Fruit fly (Drosophila melanogaster) whole organism, embryonic: ENCODE results near the gene Tim9b.
A peak's percentile ranks its signal among the peaks of the same experiment; 100 is the strongest.

Experiments
- Antp ChIP-seq: fragments of 200-800 bp; sonication (Bioruptor generic); optimal IDR thresholded peaks from 3 replicates; lab custom pipeline; 2016; ENCODE audit warnings: missing biosample characterization, missing genetic modification characterization
- Bteb2 ChIP-seq: fragments of 200-800 bp; sonication (Bioruptor generic); optimal IDR thresholded peaks from 2 replicates; lab custom pipeline; 2016; ENCODE audit warnings: missing biosample characterization, missing genetic modification characterization
- CG11247 ChIP-seq: fragments of 200-800 bp; sonication (Bioruptor generic); IDR thresholded peaks from 2 replicates; pipeline ENCODE4 v1.3.6; 2022; ENCODE audit warnings: missing biosample characterization, missing genetic modification characterization
- CG11695 ChIP-seq: fragments of 200-800 bp; sonication (Bioruptor generic); IDR thresholded peaks from 3 replicates; pipeline ENCODE4 v1.3.6; 2022; ENCODE audit warnings: missing biosample characterization, missing genetic modification characterization
- CG11723 ChIP-seq: fragments of 200-800 bp; sonication (Bioruptor generic); optimal IDR thresholded peaks from 2 replicates; lab custom pipeline; 2017; ENCODE audit warnings: missing biosample characterization, mild to moderate bottlenecking, missing genetic modification characterization
- CG12071 ChIP-seq: fragments of 200-800 bp; sonication (Bioruptor generic); optimal IDR thresholded peaks from 3 replicates; lab custom pipeline; 2018; ENCODE audit warnings: missing biosample characterization, mild to moderate bottlenecking, missing genetic modification characterization
- CG1233 ChIP-seq: fragments of 200-800 bp; sonication (Bioruptor generic); optimal IDR thresholded peaks from 4 replicates; lab custom pipeline; 2018; ENCODE audit warnings: missing biosample characterization, mild to moderate bottlenecking, missing genetic modification characterization
- CG12391 ChIP-seq: fragments of 200-800 bp; sonication (Bioruptor generic); optimal IDR thresholded peaks from 3 replicates; lab custom pipeline; 2018; ENCODE audit warnings: missing biosample characterization, mild to moderate bottlenecking, missing genetic modification characterization, moderate library complexity
- CG14965 ChIP-seq: fragments of 200-800 bp; sonication (Bioruptor generic); optimal IDR thresholded peaks from 2 replicates; lab custom pipeline; 2016; ENCODE audit warnings: missing biosample characterization, missing genetic modification characterization, borderline replicate concordance
- CG1529 ChIP-seq: fragments of 200-800 bp; sonication (Bioruptor generic); optimal IDR thresholded peaks from 3 replicates; lab custom pipeline; 2018; ENCODE audit warnings: missing biosample characterization, missing genetic modification characterization
- CG15696 ChIP-seq: fragments of 200-800 bp; sonication (Bioruptor generic); optimal IDR thresholded peaks from 2 replicates; lab custom pipeline; 2019; ENCODE audit warnings: missing biosample characterization, mild to moderate bottlenecking, missing genetic modification characterization, moderate library complexity
- CG2120 ChIP-seq: fragments of 200-800 bp; sonication (Bioruptor generic); optimal IDR thresholded peaks from 3 replicates; lab custom pipeline; 2016; ENCODE audit warnings: missing biosample characterization, missing genetic modification characterization
- CG32767 ChIP-seq: fragments of 200-800 bp; sonication (Bioruptor generic); IDR thresholded peaks from 2 replicates; pipeline ENCODE4 v1.3.6; 2022; ENCODE audit warnings: missing biosample characterization, missing genetic modification characterization
- CG33557 ChIP-seq: fragments of 200-800 bp; sonication (Bioruptor generic); optimal IDR thresholded peaks from 2 replicates; lab custom pipeline; 2019; ENCODE audit warnings: missing biosample characterization, mild to moderate bottlenecking, missing genetic modification characterization, moderate library complexity
- CG34376 ChIP-seq: fragments of 200-800 bp; sonication (Bioruptor generic); optimal IDR thresholded peaks from 2 replicates; lab custom pipeline; 2018; ENCODE audit warnings: missing biosample characterization, mild to moderate bottlenecking, missing genetic modification characterization
- CG4328 ChIP-seq: fragments of 200-800 bp; sonication (Bioruptor generic); optimal IDR thresholded peaks from 3 replicates; lab custom pipeline; 2017; ENCODE audit warnings: missing biosample characterization, missing genetic modification reagents, missing genetic modification characterization
- CG4820 ChIP-seq: fragments of 200-800 bp; sonication (Bioruptor generic); optimal IDR thresholded peaks from 3 replicates; lab custom pipeline; 2016; ENCODE audit warnings: missing biosample characterization, missing genetic modification characterization
- CG7745 ChIP-seq: fragments of 200-800 bp; sonication (Bioruptor generic); optimal IDR thresholded peaks from 2 replicates; lab custom pipeline; 2018; ENCODE audit warnings: missing biosample characterization, mild to moderate bottlenecking, missing genetic modification characterization, moderate library complexity
- CG7928 ChIP-seq: fragments of 200-800 bp; sonication (Bioruptor generic); optimal IDR thresholded peaks from 2 replicates; lab custom pipeline; 2017; ENCODE audit warnings: missing biosample characterization, mild to moderate bottlenecking, missing genetic modification characterization
- D ChIP-seq, 2 experiments: fragments of 200-800 bp in 1 of 2; fragments of >200 bp in 1 of 2; sonication (Bioruptor generic) in 1 of 2; optimal IDR thresholded peaks; 2 replicates in 1 of 2; 3 replicates in 1 of 2; lab custom pipeline; 2017; ENCODE audit warnings: mild to moderate bottlenecking in 1 of 2, missing biosample characterization in 1 of 2, missing genetic modification characterization in 1 of 2, missing genetic modification reagents in 1 of 2
- Dad ChIP-seq: fragments of 200-800 bp; sonication (Bioruptor generic); optimal IDR thresholded peaks from 3 replicates; lab custom pipeline; 2016; ENCODE audit warnings: missing biosample characterization, missing genetic modification characterization
- E2f2 ChIP-seq: fragments of 200-800 bp; sonication (Bioruptor generic); IDR thresholded peaks from 2 replicates; pipeline ENCODE4 v1.3.6; 2022; ENCODE audit warnings: missing biosample characterization, missing genetic modification characterization
- HLH54F ChIP-seq: fragments of 200-800 bp; sonication (Bioruptor generic); optimal IDR thresholded peaks from 3 replicates; lab custom pipeline; 2016; ENCODE audit warnings: missing biosample characterization, missing genetic modification characterization
- Jarid2 ChIP-seq: fragments of 200-800 bp; sonication (Bioruptor generic); optimal IDR thresholded peaks from 3 replicates; lab custom pipeline; 2017; ENCODE audit warnings: mild to moderate bottlenecking, missing biosample characterization, missing genetic modification reagents, missing genetic modification characterization
- Max ChIP-seq: fragments of 200-800 bp; sonication (Bioruptor generic); optimal IDR thresholded peaks from 2 replicates; lab custom pipeline; 2016; ENCODE audit warnings: missing biosample characterization, mild to moderate bottlenecking, missing genetic modification characterization
- Med ChIP-seq: fragments of 200-800 bp; sonication (Bioruptor generic); peaks from one replicate; lab custom pipeline; 2016; ENCODE audit warnings: missing biosample characterization, missing genetic modification characterization, mild to moderate bottlenecking, inconsistent platforms, moderate library complexity
- PHDP ChIP-seq: fragments of 200-800 bp; sonication (Bioruptor generic); optimal IDR thresholded peaks from 3 replicates; lab custom pipeline; 2018; ENCODE audit warnings: missing biosample characterization, mild to moderate bottlenecking, missing genetic modification characterization, moderate library complexity
- Pdp1 ChIP-seq, 2 experiments: fragments of 200-800 bp; sonication (Bioruptor generic); optimal IDR thresholded peaks; 3 replicates each; lab custom pipeline; 2016; ENCODE audit warnings: missing biosample characterization in 2 of 2, missing genetic modification characterization in 2 of 2, mild to moderate bottlenecking in 1 of 2, moderate library complexity in 1 of 2
- Ssrp ChIP-seq: fragments of 200-800 bp; sonication (Bioruptor generic); optimal IDR thresholded peaks from 2 replicates; lab custom pipeline; 2018; ENCODE audit warnings: missing biosample characterization, mild to moderate bottlenecking, missing genetic modification characterization, moderate library complexity
- Xrp1 ChIP-seq: fragments of 200-800 bp; sonication (Bioruptor generic); IDR thresholded peaks from 2 replicates; pipeline ENCODE4 v1.3.6; 2022; ENCODE audit warnings: missing biosample characterization, missing genetic modification characterization
- ab ChIP-seq: fragments of 200-800 bp; sonication (Bioruptor generic); optimal IDR thresholded peaks from 2 replicates; lab custom pipeline; 2016; ENCODE audit warnings: missing biosample characterization, missing genetic modification characterization
- ato ChIP-seq: fragments of 200-800 bp; sonication (Bioruptor generic); IDR thresholded peaks from 2 replicates; pipeline ENCODE4 v1.3.6; 2022; ENCODE audit warnings: missing biosample characterization, missing genetic modification characterization; ENCODE audit not compliant: partially characterized antibody
- az2 ChIP-seq: fragments of 200-800 bp; sonication (Bioruptor generic); optimal IDR thresholded peaks from 3 replicates; lab custom pipeline; 2016; ENCODE audit warnings: missing biosample characterization, missing genetic modification characterization
- bcd ChIP-seq: fragments of 200-800 bp; sonication (Bioruptor generic); optimal IDR thresholded peaks from 2 replicates; lab custom pipeline; 2017; ENCODE audit warnings: missing biosample characterization, mild to moderate bottlenecking, missing genetic modification characterization
- cwo ChIP-seq: fragments of 200-800 bp; sonication (Bioruptor generic); optimal IDR thresholded peaks from 3 replicates; lab custom pipeline; 2017; ENCODE audit warnings: missing biosample characterization, missing genetic modification characterization, mild to moderate bottlenecking, moderate library complexity, missing genetic modification reagents
- fd102C ChIP-seq: fragments of 200-800 bp; sonication (Bioruptor generic); optimal IDR thresholded peaks from 2 replicates; lab custom pipeline; 2018; ENCODE audit warnings: missing biosample characterization, mild to moderate bottlenecking, missing genetic modification characterization, moderate library complexity
- grn ChIP-seq: fragments of 200-800 bp; sonication (Bioruptor generic); optimal IDR thresholded peaks from 3 replicates; lab custom pipeline; 2017; ENCODE audit warnings: missing biosample characterization, missing genetic modification characterization
- gsb ChIP-seq: fragments of 200-800 bp; sonication (Bioruptor generic); IDR thresholded peaks from 2 replicates; pipeline ENCODE4 v1.3.6; 2022; ENCODE audit warnings: missing biosample characterization, missing genetic modification characterization
- hkb ChIP-seq, 2 experiments: fragments of 200-800 bp in 1 of 2; fragments of >200 bp in 1 of 2; sonication (Bioruptor generic) in 1 of 2; IDR thresholded peaks in 1 of 2; optimal IDR thresholded peaks in 1 of 2; 2 replicates each; pipeline versions ENCODE4 v1.3.6 to Lab custom; 2017 to 2022; ENCODE audit warnings: missing biosample characterization in 1 of 2, missing genetic modification characterization in 1 of 2
- lab ChIP-seq: fragments of 200-800 bp; sonication (Bioruptor generic); optimal IDR thresholded peaks from 3 replicates; lab custom pipeline; 2017; ENCODE audit warnings: missing biosample characterization, missing genetic modification characterization, mild to moderate bottlenecking, moderate library complexity, missing genetic modification reagents
- nom ChIP-seq: fragments of 200-800 bp; sonication (Bioruptor generic); optimal IDR thresholded peaks from 2 replicates; lab custom pipeline; 2017; ENCODE audit warnings: missing biosample characterization, missing genetic modification characterization, mild to moderate bottlenecking, moderate library complexity, missing genetic modification reagents
- pan ChIP-seq, 4 experiments: fragments of >200 bp in 3 of 4; fragments of 200-800 bp in 1 of 4; sonication (Bioruptor generic) in 1 of 4; optimal IDR thresholded peaks in 3 of 4; IDR thresholded peaks in 1 of 4; 2 replicates each; pipeline versions ENCODE4 v1.3.6 to Lab custom; 2017 to 2022; ENCODE audit warnings: missing biosample characterization in 2 of 4, missing genetic modification characterization in 2 of 4, mixed read lengths in 1 of 4
- phol ChIP-seq: fragments of 200-800 bp; sonication (Bioruptor generic); optimal IDR thresholded peaks from 3 replicates; lab custom pipeline; 2018; ENCODE audit warnings: missing biosample characterization, mild to moderate bottlenecking, missing genetic modification characterization, moderate library complexity
- pum ChIP-seq: fragments of 200-800 bp; sonication (Bioruptor generic); optimal IDR thresholded peaks from 2 replicates; lab custom pipeline; 2016; ENCODE audit warnings: missing biosample characterization, missing genetic modification characterization
- salm ChIP-seq: fragments of 200-800 bp; sonication (Bioruptor generic); optimal IDR thresholded peaks from 2 replicates; lab custom pipeline; 2018; ENCODE audit warnings: missing biosample characterization, mild to moderate bottlenecking, missing genetic modification characterization
- schlank ChIP-seq: fragments of 200-800 bp; sonication (Bioruptor generic); optimal IDR thresholded peaks from 2 replicates; lab custom pipeline; 2018; ENCODE audit warnings: missing biosample characterization, mild to moderate bottlenecking, missing genetic modification characterization
- ssp ChIP-seq: fragments of 200-800 bp; sonication (Bioruptor generic); IDR thresholded peaks from 2 replicates; pipeline ENCODE4 v1.3.6; 2022; ENCODE audit warnings: missing biosample characterization, missing genetic modification characterization

Gene Tim9b

dm6 chrX:19663196-19663858 lies 45.0 kb upstream of the Tim9b start:
- TF ChIP-seq pan (optimal IDR thresholded peaks at IDR 0.05; lab: Kevin White, UChicago) (no peak), pan (GFP tag; optimal IDR thresholded peaks at IDR 0.05 in 1 of 2, IDR thresholded peaks at IDR 0.05 in 1 of 2) (peak in 1 of 2 experiments; percentile 35), Max (GFP tag; lab: Kevin White, UChicago) (peak; percentile 58), lab (peak; percentile 50), Pdp1 (GFP tag; optimal IDR thresholded peaks at IDR 0.05; lab: Kevin White, UChicago) (peak; percentile 14 to 21), HLH54F (GFP tag; lab: Kevin White, UChicago) (peak; percentile 37), gsb (GFP tag; lab: Robert Waterston, UW) (no peak), CG34376 (GFP tag; lab: Kevin White, UChicago) (peak; percentile 58), cwo (peak; percentile 47), schlank (no peak), PHDP (tag; lab: Kevin White, UChicago) (peak; percentile 46), CG12391 (tag; lab: Kevin White, UChicago) (peak; percentile 66), CG11723 (peak; percentile 27), CG32767 (no peak), ab (GFP tag; lab: Kevin White, UChicago) (peak; percentile 4), CG1529 (GFP tag; lab: Kevin White, UChicago) (peak; percentile 55), CG1233 (GFP tag; lab: Kevin White, UChicago) (peak; percentile 57), CG11695 (peak; percentile 46; the same call in 2 of the 3 replicates), az2 (GFP tag; lab: Kevin White, UChicago) (peak; percentile 64), CG4820 (GFP tag; lab: Kevin White, UChicago) (peak; percentile 16), ato (GFP tag; lab: Robert Waterston, UW) (no peak), Bteb2 (GFP tag; lab: Kevin White, UChicago) (peak; percentile 31), nom (GFP tag; lab: Kevin White, UChicago) (no peak), CG7928 (GFP tag; lab: Kevin White, UChicago) (no peak), CG4328 (GFP tag; lab: Kevin White, UChicago) (peak; percentile 28), salm (tag; lab: Kevin White, UChicago) (no peak), ssp (GFP tag; lab: Robert Waterston, UW) (no peak), CG15696 (peak; percentile 61), D (optimal IDR thresholded peaks at IDR 0.05; lab: Kevin White, UChicago) (no peak), D (GFP tag; optimal IDR thresholded peaks at IDR 0.05; lab: Kevin White, UChicago) (peak; percentile 50), Ssrp (tag; lab: Kevin White, UChicago) (peak; percentile 58), E2f2 (GFP tag; lab: Robert Waterston, UW) (no peak), CG11247 (GFP tag; lab: Robert Waterston, UW) (no peak; the same call in 1 of the 2 replicates), Dad (no peak), Xrp1 (peak; percentile 21; the same call in 1 of the 2 replicates), Jarid2 (GFP tag; lab: Kevin White, UChicago) (no peak), fd102C (GFP tag; lab: Kevin White, UChicago) (no peak), CG12071 (GFP tag; lab: Kevin White, UChicago) (no peak), bcd (peak; percentile 62), hkb (optimal IDR thresholded peaks at IDR 0.05; lab: Kevin White, UChicago) (no peak), hkb (GFP tag; IDR thresholded peaks at IDR 0.05; lab: Robert Waterston, UW) (no peak), CG7745 (tag; lab: Kevin White, UChicago) (no peak), Antp (peak; percentile 22), Med (GFP tag; lab: Kevin White, UChicago) (peak; percentile 64), pum (GFP tag; lab: Kevin White, UChicago) (peak; percentile 31), CG33557 (GFP tag; lab: Kevin White, UChicago) (peak; percentile 57), CG2120 (peak; percentile 62), grn (no peak), phol (tag; lab: Kevin White, UChicago) (peak; percentile 59), CG14965 (no peak)
